Fruit fly (Drosophila melanogaster): Measurements from ENCODE around the gene OtopLb.

DNA sequence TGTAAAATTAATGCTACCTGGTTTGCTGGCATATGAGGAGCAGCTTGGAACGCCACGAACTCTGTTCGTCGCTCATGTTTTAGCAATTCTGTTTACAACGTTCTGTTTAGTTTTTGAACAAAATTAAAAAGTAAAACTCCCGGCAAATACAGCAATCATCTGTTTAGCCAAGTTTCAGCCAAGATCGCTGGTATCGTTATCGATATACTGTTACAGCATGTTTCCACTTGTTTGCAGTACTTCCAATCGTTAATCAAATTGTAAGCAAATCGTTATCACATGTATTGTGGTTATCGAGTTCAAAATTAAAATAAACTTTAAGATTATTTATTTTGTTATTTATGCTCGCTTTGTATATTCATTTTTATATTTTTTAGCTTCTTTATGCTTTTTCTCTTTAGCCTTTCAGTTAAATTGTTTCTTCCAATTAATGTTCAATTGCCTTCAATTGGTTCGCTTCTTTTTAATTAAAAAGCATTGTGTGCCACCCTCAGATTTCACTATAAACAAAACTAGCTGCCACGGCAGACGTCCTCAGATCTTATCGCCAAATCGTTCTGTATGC lies 39.5 kb upstream of the OtopLb start, which contains the start of the genes Fign and CG8837:
- TF ChIP-seq Gug (GFP tag; IDR thresholded peaks at IDR 0.05) (no peak), CG6163 (GFP tag; IDR thresholded peaks at IDR 0.05) (no peak), CG8119 (GFP tag; IDR thresholded peaks at IDR 0.05) (no peak), CG16779 (tag; optimal IDR thresholded peaks at IDR 0.05) (no peak), acj6 (GFP tag; optimal IDR thresholded peaks at IDR 0.05) (no peak)
